Fruit fly (Drosophila melanogaster): ENCODE measurements around the gene sNPF-R.

- no peak for TF ChIP-seq h (optimal IDR thresholded peaks at IDR 0.05)
- peak; percentile 79 for TF ChIP-seq psq (optimal IDR thresholded peaks at IDR 0.05)
These were observed 60.1 kb downstream of the sNPF-R start, which contains the start of gene Lamtor1 for dm6 chr3L:20028753-20029152.
